Worm (Caenorhabditis elegans): ENCODE measurements around the gene B0464.9.

B0464.9 gene

ce11 chrIII:9500267-9500666, 34.7 kb downstream of the B0464.9 start, which contains the start of gene sod-4:
sod-4 (minus strand) TSS chrIII:9500375.
- no peak for TF ChIP-seq ceh-82 (tag; optimal IDR thresholded peaks at IDR 0.05)
- peak; percentile 47 for TF ChIP-seq sma-3 (GFP tag; optimal IDR thresholded peaks at IDR 0.05)
- TF ChIP-seq nhr-129 (tag; optimal IDR thresholded peaks at IDR 0.05): peak; percentile 60
- TF ChIP-seq gmeb-1 (tag; optimal IDR thresholded peaks at IDR 0.05): peak; percentile 57
- no peak for TF ChIP-seq sma-9 (GFP tag; optimal IDR thresholded peaks at IDR 0.05)
- TF ChIP-seq sma-9 (tag; optimal IDR thresholded peaks at IDR 0.05): no peak
- TF ChIP-seq nhr-25 (tag; optimal IDR thresholded peaks at IDR 0.05): peak; percentile 50

ce11 chrIII:9501072-9501471, 35.5 kb downstream of the B0464.9 start:
- TF ChIP-seq mdl-1 (tag; optimal IDR thresholded peaks at IDR 0.05): no peak
- TF ChIP-seq C34F6.9 (tag; optimal IDR thresholded peaks at IDR 0.05): peak; percentile 20
- TF ChIP-seq lsy-2 (tag; optimal IDR thresholded peaks at IDR 0.05): peak in 1 of 2 experiments; percentile 23

- TF ChIP-seq fos-1 (tag; optimal IDR thresholded peaks at IDR 0.05) (peak; percentile 71), nhr-12 (tag; optimal IDR thresholded peaks at IDR 0.05) (no peak), nhr-21 (tag; optimal IDR thresholded peaks at IDR 0.05) (peak; percentile 5), sma-9 (GFP tag; optimal IDR thresholded peaks at IDR 0.05) (peak; percentile 37), sma-9 (tag; optimal IDR thresholded peaks at IDR 0.05) (no peak), nhr-129 (tag; optimal IDR thresholded peaks at IDR 0.05) (no peak), lsy-2 (tag; optimal IDR thresholded peaks at IDR 0.05) (peak in 1 of 2 experiments; percentile 35), nhr-25 (tag; optimal IDR thresholded peaks at IDR 0.05) (no peak), sma-3 (GFP tag; optimal IDR thresholded peaks at IDR 0.05) (peak; percentile 58)
Observed at ce11 chrIII:9502155-9502714, 36.7 kb downstream of the B0464.9 start.

- TF ChIP-seq aly-2 (tag; optimal IDR thresholded peaks at IDR 0.05): no peak
- no peak for TF ChIP-seq unc-62 (GFP tag; optimal IDR thresholded peaks at IDR 0.05)
- no peak for TF ChIP-seq mbf-1 (tag; optimal IDR thresholded peaks at IDR 0.05)
- TF ChIP-seq lin-39 (tag; optimal IDR thresholded peaks at IDR 0.05): no peak
- TF ChIP-seq fos-1 (tag; optimal IDR thresholded peaks at IDR 0.05): no peak
- TF ChIP-seq nhr-25 (tag; optimal IDR thresholded peaks at IDR 0.05): no peak
- TF ChIP-seq nhr-77 (tag; optimal IDR thresholded peaks at IDR 0.05): no peak
- no peak for TF ChIP-seq sma-9 (GFP tag; optimal IDR thresholded peaks at IDR 0.05)
- no peak for TF ChIP-seq sma-9 (tag; optimal IDR thresholded peaks at IDR 0.05)
- no peak for TF ChIP-seq nhr-11 (tag; optimal IDR thresholded peaks at IDR 0.05)
- no peak for TF ChIP-seq R02D3.7 (tag; optimal IDR thresholded peaks at IDR 0.05)
- no peak for TF ChIP-seq sem-4 (tag; optimal IDR thresholded peaks at IDR 0.05)
- TF ChIP-seq gmeb-1 (tag; optimal IDR thresholded peaks at IDR 0.05): no peak
- TF ChIP-seq ztf-1 (GFP tag; conservative IDR thresholded peaks at IDR 0.05): no peak
- no peak for TF ChIP-seq C34F6.9 (tag; optimal IDR thresholded peaks at IDR 0.05)
- TF ChIP-seq F13H6.1 (tag; optimal IDR thresholded peaks at IDR 0.05): no peak
- no peak for TF ChIP-seq ZK546.5 (tag; optimal IDR thresholded peaks at IDR 0.05)
Observed at ce11 chrIII:9504347-9504746, 38.8 kb downstream of the B0464.9 start.

- peak; percentile 31 for TF ChIP-seq snpc-4 (tag; optimal IDR thresholded peaks at IDR 0.05)
- TF ChIP-seq lsy-2 (tag; optimal IDR thresholded peaks at IDR 0.05): peak in 1 of 2 experiments; percentile 71
- TF ChIP-seq nhr-21 (tag; optimal IDR thresholded peaks at IDR 0.05): peak; percentile 9
- peak; percentile 9 for TF ChIP-seq nhr-25 (tag; optimal IDR thresholded peaks at IDR 0.05)
- peak; percentile 74 for TF ChIP-seq nhr-129 (tag; optimal IDR thresholded peaks at IDR 0.05)
- no peak for TF ChIP-seq nhr-11 (tag; optimal IDR thresholded peaks at IDR 0.05)
- peak; percentile 4 for TF ChIP-seq sma-3 (GFP tag; optimal IDR thresholded peaks at IDR 0.05)
- TF ChIP-seq skn-1 (tag; optimal IDR thresholded peaks at IDR 0.05): no peak
- TF ChIP-seq nhr-77 (tag; optimal IDR thresholded peaks at IDR 0.05): no peak
- TF ChIP-seq mab-5 (tag; optimal IDR thresholded peaks at IDR 0.05): no peak
- TF ChIP-seq fos-1 (tag; optimal IDR thresholded peaks at IDR 0.05): peak; percentile 60
- TF ChIP-seq crh-2 (tag; optimal IDR thresholded peaks at IDR 0.05): peak; percentile 87
- TF ChIP-seq unc-55 (GFP tag; optimal IDR thresholded peaks at IDR 0.05): peak; percentile 64
- peak; percentile 20 for TF ChIP-seq ama-1 (optimal IDR thresholded peaks at IDR 0.05)
- no peak for TF ChIP-seq peb-1 (tag; optimal IDR thresholded peaks at IDR 0.05)
- peak; percentile 20 for TF ChIP-seq ztf-4 (tag; optimal IDR thresholded peaks at IDR 0.05)
- TF ChIP-seq nhr-23 (tag; optimal IDR thresholded peaks at IDR 0.05): no peak
- TF ChIP-seq C34F6.9 (tag; optimal IDR thresholded peaks at IDR 0.05): peak; percentile 81
Observed at ce11 chrIII:9507799-9508198, 42.2 kb downstream of the B0464.9 start, which contains the start of gene vha-14. vha-14 (plus strand) TSS chrIII:9508100.

Data from whole organism, L2 larva.